Fruit fly (Drosophila melanogaster) whole organism, embryonic: ENCODE data around the gene natalisin.
A peak's percentile ranks its signal among the peaks of the same experiment; 100 is the strongest.

ENCODE experiments used
- Atf-2 ChIP-seq: fragments of 200-800 bp; sonication (Bioruptor generic); optimal IDR thresholded peaks from 2 replicates; lab custom pipeline; 2016; ENCODE audit warnings: missing biosample characterization, missing genetic modification characterization
- CG12071 ChIP-seq: fragments of 200-800 bp; sonication (Bioruptor generic); optimal IDR thresholded peaks from 3 replicates; lab custom pipeline; 2018; ENCODE audit warnings: missing biosample characterization, mild to moderate bottlenecking, missing genetic modification characterization
- CG12299 ChIP-seq: fragments of 200-800 bp; sonication (Bioruptor generic); optimal IDR thresholded peaks from 2 replicates; lab custom pipeline; 2018; ENCODE audit warnings: missing biosample characterization, mild to moderate bottlenecking, missing genetic modification characterization
- CG13296 ChIP-seq: fragments of 200-800 bp; sonication (Bioruptor generic); optimal IDR thresholded peaks from 3 replicates; lab custom pipeline; 2018; ENCODE audit warnings: missing biosample characterization, mild to moderate bottlenecking, missing genetic modification characterization
- CG15479 ChIP-seq: fragments of 200-800 bp; sonication (Bioruptor generic); optimal IDR thresholded peaks from 3 replicates; lab custom pipeline; 2019; ENCODE audit warnings: missing biosample characterization, mild to moderate bottlenecking, missing genetic modification characterization, moderate library complexity
- CG1602 ChIP-seq: fragments of 200-800 bp; sonication (Bioruptor generic); optimal IDR thresholded peaks from 3 replicates; lab custom pipeline; 2016; ENCODE audit warnings: missing biosample characterization, missing genetic modification characterization
- CG17568 ChIP-seq: fragments of 200-800 bp; sonication (Bioruptor generic); optimal IDR thresholded peaks from 2 replicates; lab custom pipeline; 2018; ENCODE audit warnings: missing biosample characterization, mild to moderate bottlenecking, missing genetic modification characterization, moderate library complexity
- CG2129 ChIP-seq: fragments of 200-800 bp; sonication (Bioruptor generic); IDR thresholded peaks from 2 replicates; pipeline ENCODE4 v1.3.6; 2022; ENCODE audit warnings: missing biosample characterization, missing genetic modification characterization; ENCODE audit not compliant: partially characterized antibody
- CG30431 ChIP-seq: fragments of 200-800 bp; sonication (Bioruptor generic); optimal IDR thresholded peaks from 2 replicates; lab custom pipeline; 2017; ENCODE audit warnings: missing biosample characterization, missing genetic modification characterization
- CG3065 ChIP-seq: fragments of 200-800 bp; sonication (Bioruptor generic); optimal IDR thresholded peaks from 2 replicates; lab custom pipeline; 2016; ENCODE audit warnings: missing biosample characterization, missing genetic modification characterization
- CG33557 ChIP-seq: fragments of 200-800 bp; sonication (Bioruptor generic); optimal IDR thresholded peaks from 2 replicates; lab custom pipeline; 2019; ENCODE audit warnings: missing biosample characterization, mild to moderate bottlenecking, missing genetic modification characterization, moderate library complexity
- CG34224 ChIP-seq: fragments of 200-800 bp; sonication (Bioruptor generic); IDR thresholded peaks from 3 replicates; pipeline ENCODE4 v1.3.6; 2022; ENCODE audit warnings: missing biosample characterization, missing genetic modification characterization; ENCODE audit not compliant: partially characterized antibody
- CG6175 ChIP-seq: fragments of 200-800 bp; sonication (Bioruptor generic); IDR thresholded peaks from 3 replicates; pipeline ENCODE4 v1.3.6; 2022; ENCODE audit warnings: missing biosample characterization, missing genetic modification characterization
- CG6813 ChIP-seq: fragments of 200-800 bp; sonication (Bioruptor generic); optimal IDR thresholded peaks from 2 replicates; lab custom pipeline; 2017; ENCODE audit warnings: missing biosample characterization, missing genetic modification characterization, mild to moderate bottlenecking, moderate library complexity, missing genetic modification reagents
- CG7357 ChIP-seq: fragments of 200-800 bp; sonication (Bioruptor generic); IDR thresholded peaks from 3 replicates; pipeline ENCODE4 v1.3.6; 2022; ENCODE audit warnings: missing biosample characterization, missing genetic modification characterization
- CG8944 ChIP-seq: fragments of 200-800 bp; sonication (Bioruptor generic); optimal IDR thresholded peaks from 3 replicates; lab custom pipeline; 2016; ENCODE audit warnings: missing biosample characterization, missing genetic modification characterization
- CG9215 ChIP-seq: fragments of 200-800 bp; sonication (Bioruptor generic); IDR thresholded peaks from 2 replicates; pipeline ENCODE4 v1.3.6; 2022; ENCODE audit warnings: missing biosample characterization, missing genetic modification characterization
- CHES-1-like ChIP-seq: fragments of 200-800 bp; sonication (Bioruptor generic); optimal IDR thresholded peaks from 2 replicates; lab custom pipeline; 2016; ENCODE audit warnings: missing biosample characterization, missing genetic modification characterization
- D19A ChIP-seq: fragments of 200-800 bp; optimal IDR thresholded peaks from 3 replicates; lab custom pipeline; 2019; ENCODE audit warnings: missing biosample characterization, mild to moderate bottlenecking, missing genetic modification characterization, moderate library complexity
- Dad ChIP-seq: fragments of 200-800 bp; sonication (Bioruptor generic); optimal IDR thresholded peaks from 3 replicates; lab custom pipeline; 2016; ENCODE audit warnings: missing biosample characterization, missing genetic modification characterization
- Dip3 ChIP-seq: fragments of 200-800 bp; sonication (Bioruptor generic); optimal IDR thresholded peaks from 3 replicates; lab custom pipeline; 2016; ENCODE audit warnings: missing biosample characterization, missing genetic modification characterization
- Gug ChIP-seq: fragments of 200-800 bp; sonication (Bioruptor generic); IDR thresholded peaks from 4 replicates; pipeline ENCODE4 v1.3.6; 2022; ENCODE audit warnings: missing biosample characterization, missing genetic modification characterization
- HmgZ ChIP-seq: fragments of 200-800 bp; sonication (Bioruptor generic); optimal IDR thresholded peaks from 2 replicates; lab custom pipeline; 2018; ENCODE audit warnings: missing biosample characterization, mild to moderate bottlenecking, missing genetic modification characterization
- Hmr ChIP-seq: fragments of 200-800 bp; sonication (Bioruptor generic); optimal IDR thresholded peaks from 3 replicates; lab custom pipeline; 2017; ENCODE audit warnings: mild to moderate bottlenecking, missing biosample characterization, missing genetic modification reagents, missing genetic modification characterization
- Mes4 ChIP-seq: fragments of 200-800 bp; sonication (Bioruptor generic); optimal IDR thresholded peaks from 2 replicates; lab custom pipeline; 2016; ENCODE audit warnings: missing biosample characterization, missing genetic modification characterization
- Neu2 ChIP-seq: fragments of 200-800 bp; sonication (Bioruptor generic); optimal IDR thresholded peaks from 3 replicates; lab custom pipeline; 2016; ENCODE audit warnings: missing biosample characterization, missing genetic modification characterization, borderline replicate concordance
- Optix ChIP-seq: fragments of 200-800 bp; sonication (Bioruptor generic); IDR thresholded peaks from 3 replicates; pipeline ENCODE4 v1.3.6; 2022; ENCODE audit warnings: missing biosample characterization, missing genetic modification characterization
- Poxn ChIP-seq: fragments of 200-800 bp; sonication (Bioruptor generic); IDR thresholded peaks from 2 replicates; pipeline ENCODE4 v1.3.6; 2022; ENCODE audit warnings: missing biosample characterization, missing genetic modification characterization
- Rfx ChIP-seq: fragments of 200-800 bp; sonication (Bioruptor generic); IDR thresholded peaks from 2 replicates; pipeline ENCODE4 v1.3.6; 2022; ENCODE audit warnings: missing biosample characterization, missing genetic modification characterization
- Sry-δ ChIP-seq: fragments of 200-800 bp; sonication (Bioruptor generic); optimal IDR thresholded peaks from 2 replicates; lab custom pipeline; 2016; ENCODE audit warnings: missing biosample characterization, missing genetic modification characterization
- Taf1 ChIP-seq: fragments of 200-800 bp; sonication (Bioruptor generic); IDR thresholded peaks from 2 replicates; pipeline ENCODE4 v1.3.6; 2022; ENCODE audit warnings: missing biosample characterization, missing genetic modification characterization
- Vsx1 ChIP-seq: fragments of 200-800 bp; sonication (Bioruptor generic); optimal IDR thresholded peaks from 2 replicates; lab custom pipeline; 2017; ENCODE audit warnings: missing biosample characterization, mild to moderate bottlenecking, missing genetic modification characterization, missing genetic modification reagents
- ab ChIP-seq: fragments of 200-800 bp; sonication (Bioruptor generic); optimal IDR thresholded peaks from 2 replicates; lab custom pipeline; 2016; ENCODE audit warnings: missing biosample characterization, missing genetic modification characterization
- ap ChIP-seq: fragments of 200-800 bp; sonication (Bioruptor generic); IDR thresholded peaks from 2 replicates; pipeline ENCODE4 v1.3.6; 2022; ENCODE audit warnings: missing biosample characterization, missing genetic modification characterization
- chn ChIP-seq: fragments of 200-800 bp; sonication (Bioruptor generic); optimal IDR thresholded peaks from 2 replicates; lab custom pipeline; 2016; ENCODE audit warnings: missing biosample characterization, missing genetic modification characterization
- da ChIP-seq: fragments of 200-800 bp; sonication (Bioruptor generic); optimal IDR thresholded peaks from 2 replicates; lab custom pipeline; 2016; ENCODE audit warnings: missing biosample characterization, missing genetic modification characterization
- dysf ChIP-seq: fragments of 200-800 bp; sonication (Bioruptor generic); IDR thresholded peaks from 3 replicates; pipeline ENCODE4 v1.3.6; 2022; ENCODE audit warnings: missing biosample characterization, missing genetic modification characterization
- exex ChIP-seq: fragments of 200-800 bp; sonication (Bioruptor generic); optimal IDR thresholded peaks from 4 replicates; lab custom pipeline; 2018; ENCODE audit warnings: missing biosample characterization, mild to moderate bottlenecking, missing genetic modification characterization, moderate library complexity
- fd3F ChIP-seq: fragments of 200-800 bp; sonication (Bioruptor generic); optimal IDR thresholded peaks from 2 replicates; lab custom pipeline; 2018; ENCODE audit warnings: missing biosample characterization, mild to moderate bottlenecking, missing genetic modification characterization, moderate library complexity
- insv ChIP-seq, 2 experiments: fragments of 200-800 bp; sonication (Bioruptor generic); optimal IDR thresholded peaks; 3 replicates each; lab custom pipeline; 2016 to 2018; ENCODE audit warnings: missing biosample characterization in 2 of 2, missing genetic modification characterization in 2 of 2
- inv ChIP-seq: fragments of 200-800 bp; sonication (Bioruptor generic); IDR thresholded peaks from 2 replicates; pipeline ENCODE4 v1.3.6; 2022; ENCODE audit warnings: missing biosample characterization, missing genetic modification characterization; ENCODE audit not compliant: partially characterized antibody
- jing ChIP-seq: fragments of 200-800 bp; sonication (Bioruptor generic); optimal IDR thresholded peaks from 2 replicates; lab custom pipeline; 2018; ENCODE audit warnings: missing biosample characterization, mild to moderate bottlenecking, missing genetic modification characterization
- maf-S ChIP-seq: fragments of 200-800 bp; sonication (Bioruptor generic); optimal IDR thresholded peaks from 2 replicates; lab custom pipeline; 2016; ENCODE audit warnings: missing biosample characterization, missing genetic modification characterization
- nerfin-2 ChIP-seq: fragments of 200-800 bp; sonication (Bioruptor generic); IDR thresholded peaks from 2 replicates; pipeline ENCODE4 v1.3.6; 2022; ENCODE audit warnings: missing biosample characterization, missing genetic modification characterization; ENCODE audit not compliant: partially characterized antibody
- row ChIP-seq: fragments of 200-800 bp; sonication (Bioruptor generic); IDR thresholded peaks from 3 replicates; pipeline ENCODE4 v1.3.6; 2022; ENCODE audit warnings: missing biosample characterization, missing genetic modification characterization
- shn ChIP-seq: fragments of 200-800 bp; sonication (Bioruptor generic); optimal IDR thresholded peaks from 3 replicates; lab custom pipeline; 2016; ENCODE audit warnings: missing biosample characterization, missing genetic modification characterization
- stc ChIP-seq: fragments of 200-800 bp; sonication (Bioruptor generic); IDR thresholded peaks from 2 replicates; pipeline ENCODE4 v1.3.6; 2022; ENCODE audit warnings: missing biosample characterization, missing genetic modification characterization
- ttk ChIP-seq: fragments of 200-800 bp; sonication (Bioruptor generic); IDR thresholded peaks from 2 replicates; pipeline ENCODE4 v2.1.2; 2022; ENCODE audit warnings: missing biosample characterization, missing genetic modification characterization
- vfl ChIP-seq: fragments of 200-800 bp; sonication (Bioruptor generic); optimal IDR thresholded peaks from 2 replicates; lab custom pipeline; 2016; ENCODE audit warnings: missing biosample characterization, missing genetic modification characterization

The natalisin gene

DNA sequence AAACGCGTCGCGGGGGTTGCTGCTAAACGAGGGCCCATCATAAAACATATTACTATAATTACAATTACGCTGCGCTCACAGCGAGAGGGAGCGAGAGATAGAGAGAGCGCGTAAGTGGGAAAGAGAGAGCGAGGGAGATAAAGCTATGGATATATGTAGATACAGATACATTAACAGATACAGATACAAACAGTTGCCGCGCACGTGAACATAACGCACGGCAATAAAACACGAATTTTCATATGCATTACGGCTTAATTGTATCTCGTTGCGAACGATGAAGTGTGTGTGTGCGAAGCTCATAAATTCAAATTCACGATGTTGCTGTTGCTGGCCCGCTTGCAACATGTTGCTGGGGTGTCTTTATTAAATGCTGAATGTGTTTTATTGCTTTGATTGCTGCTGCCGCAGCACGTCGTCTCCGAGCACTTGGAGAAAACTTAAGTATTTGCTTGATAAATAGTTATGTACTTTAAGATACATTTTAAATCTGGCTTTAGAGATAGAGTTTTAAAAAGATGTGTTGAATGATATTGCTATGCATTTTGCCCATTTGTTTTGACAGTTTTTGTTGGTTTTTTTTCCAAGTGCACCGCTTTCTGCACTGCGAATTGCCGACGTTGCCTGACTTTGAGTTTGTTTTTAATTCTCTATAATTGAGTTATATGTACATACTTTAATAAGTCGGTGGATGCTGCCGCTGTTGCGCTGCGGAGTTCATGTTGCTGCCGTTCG is 48.0 kb upstream of the natalisin start (continued):
- TF ChIP-seq inv (GFP tag; lab: Robert Waterston, UW) = no peak
- TF ChIP-seq Mes4 = peak; percentile 68
- peak; percentile 72 for TF ChIP-seq vfl (GFP tag; lab: Kevin White, UChicago)
- TF ChIP-seq Vsx1 (GFP tag; lab: Kevin White, UChicago) = peak; percentile 11
- peak; percentile 79 for TF ChIP-seq CG7357 (GFP tag; lab: Robert Waterston, UW)
- TF ChIP-seq Sry-δ (GFP tag; lab: Kevin White, UChicago) = peak; percentile 29
- peak; percentile 89 for TF ChIP-seq row (GFP tag; lab: Robert Waterston, UW)
- TF ChIP-seq Taf1 (GFP tag; lab: Robert Waterston, UW) = peak; percentile 64
- TF ChIP-seq Neu2 (GFP tag; lab: Kevin White, UChicago) = no peak
- TF ChIP-seq CG2129 (GFP tag; lab: Robert Waterston, UW) = no peak
- TF ChIP-seq CG33557 (GFP tag; lab: Kevin White, UChicago) = no peak
- no peak for TF ChIP-seq insv (GFP tag; optimal IDR thresholded peaks at IDR 0.05; lab: Kevin White, UChicago)
- peak; percentile 62 for TF ChIP-seq CG9215 (GFP tag; lab: Robert Waterston, UW)
- peak; percentile 75 for TF ChIP-seq Dad (GFP tag; lab: Kevin White, UChicago)
- 0 out of 3 replicates have a peak, but pooled peaks have one; percentile 6 for TF ChIP-seq CG34224 (GFP tag; lab: Robert Waterston, UW)
- peak; percentile 59 for TF ChIP-seq maf-S (GFP tag; lab: Kevin White, UChicago)
- peak; percentile 65 for TF ChIP-seq CHES-1-like (GFP tag; lab: Kevin White, UChicago)
- TF ChIP-seq Optix (GFP tag; lab: Robert Waterston, UW) = peak; percentile 81
- peak; percentile 31 for TF ChIP-seq shn (GFP tag; lab: Kevin White, UChicago)
- peak; percentile 44 for TF ChIP-seq CG13296
- no peak for TF ChIP-seq nerfin-2 (GFP tag; lab: Robert Waterston, UW)
- peak; percentile 33 for TF ChIP-seq exex
- 0 out of 2 replicates have a peak, but pooled peaks have one; percentile 34 for TF ChIP-seq Poxn (GFP tag; lab: Robert Waterston, UW)
- TF ChIP-seq CG30431 = peak; percentile 53
- TF ChIP-seq HmgZ (tag; lab: Kevin White, UChicago) = peak; percentile 21
- TF ChIP-seq Hmr (GFP tag; lab: Kevin White, UChicago) = peak; percentile 84
- TF ChIP-seq CG3065 (GFP tag; lab: Kevin White, UChicago) = peak; percentile 34
- TF ChIP-seq ap = peak; percentile 79
- peak; percentile 80 for TF ChIP-seq ttk (GFP tag; lab: Robert Waterston, UW)
- no peak for TF ChIP-seq ab (GFP tag; lab: Kevin White, UChicago)
- peak; percentile 85 for TF ChIP-seq stc (GFP tag; lab: Robert Waterston, UW)
- TF ChIP-seq CG6175 (GFP tag; lab: Robert Waterston, UW) = peak; percentile 73; the same call in 2 of the 3 replicates
- peak; percentile 51 for TF ChIP-seq CG12299
- peak; percentile 33 for TF ChIP-seq CG8944 (GFP tag; lab: Kevin White, UChicago)
- no peak for TF ChIP-seq CG15479
- peak; percentile 58 for TF ChIP-seq CG6813 (GFP tag; lab: Kevin White, UChicago)
- TF ChIP-seq fd3F (GFP tag; lab: Kevin White, UChicago) = peak; percentile 63
- peak; percentile 70 for TF ChIP-seq CG12071 (GFP tag; lab: Kevin White, UChicago)
- peak; percentile 68 for TF ChIP-seq CG1602 (GFP tag; lab: Kevin White, UChicago)
- TF ChIP-seq da (GFP tag; lab: Kevin White, UChicago) = peak; percentile 33
- peak; percentile 58 for TF ChIP-seq Atf-2
- TF ChIP-seq Rfx = peak; percentile 89
- peak; percentile 47; the same call in 1 of the 4 replicates for TF ChIP-seq Gug (GFP tag; lab: Robert Waterston, UW)
- TF ChIP-seq Dip3 (GFP tag; lab: Kevin White, UChicago) = peak; percentile 72
- peak; percentile 38 for TF ChIP-seq D19A (tag; lab: Kevin White, UChicago)
- peak; percentile 64 for TF ChIP-seq CG17568 (GFP tag; lab: Kevin White, UChicago)
- peak; percentile 91; the same call in 2 of the 3 replicates for TF ChIP-seq dysf (GFP tag; lab: Robert Waterston, UW)
- TF ChIP-seq chn (GFP tag; lab: Kevin White, UChicago) = peak; percentile 70
- TF ChIP-seq jing (GFP tag; lab: Kevin White, UChicago) = peak; percentile 59
